Worm (Caenorhabditis elegans): ENCODE results near the gene C25F9.16.

ce11 chrV:19431036-19431435, 3.2 kb upstream of the C25F9.16 start, which contains the start of gene srw-85:
- TF ChIP-seq him-1 (tag; optimal IDR thresholded peaks at IDR 0.05) (no peak), dao-5 (tag; optimal IDR thresholded peaks at IDR 0.05) (no peak), W03F9.2 (tag; optimal IDR thresholded peaks at IDR 0.05) (no peak)

All from whole organism, L4/young adult.